Fruit fly (Drosophila melanogaster): ENCODE data around the gene CG4887.

CG4887 gene

dm6 chr2L:1185642-1186497 is 13.1 kb downstream of the CG4887 start, which contains the start of gene CG5001:
Gene CG5001 (plus strand): TSS chr2L:1185757.
- peak; percentile 64 for TF ChIP-seq noc (tag; optimal IDR thresholded peaks at IDR 0.05)

dm6 chr2L:1199166-1199565 is 26.4 kb downstream of the CG4887 start, which contains the start of the genes CG5139 and CG43348:
Gene CG5139 (minus strand): TSS chr2L:1199266.
Gene CG43348 (plus strand): TSS chr2L:1199412.
- TF ChIP-seq noc (tag; optimal IDR thresholded peaks at IDR 0.05): no peak

- TF ChIP-seq noc (tag; optimal IDR thresholded peaks at IDR 0.05): no peak
Measured at dm6 chr2L:1199912-1200721, 27.3 kb downstream of the CG4887 start, which contains the start of the genes CG43349 and CG5011. Gene CG43349 (plus strand): TSS chr2L:1200205. Gene CG5011 (plus strand): TSS chr2L:1200671.

dm6 chr2L:1201396-1201837 is 28.6 kb downstream of the CG4887 start:
- no peak for TF ChIP-seq noc (tag; optimal IDR thresholded peaks at IDR 0.05)

dm6 chr2L:1202445-1202844 is 29.6 kb downstream of the CG4887 start:
- TF ChIP-seq noc (tag; optimal IDR thresholded peaks at IDR 0.05): no peak

- no peak for TF ChIP-seq noc (tag; optimal IDR thresholded peaks at IDR 0.05)
Measured at dm6 chr2L:1203915-1204314, 31.1 kb downstream of the CG4887 start, which contains the start of gene CG14342. Gene CG14342 (plus strand): TSS chr2L:1204215.

DNA sequence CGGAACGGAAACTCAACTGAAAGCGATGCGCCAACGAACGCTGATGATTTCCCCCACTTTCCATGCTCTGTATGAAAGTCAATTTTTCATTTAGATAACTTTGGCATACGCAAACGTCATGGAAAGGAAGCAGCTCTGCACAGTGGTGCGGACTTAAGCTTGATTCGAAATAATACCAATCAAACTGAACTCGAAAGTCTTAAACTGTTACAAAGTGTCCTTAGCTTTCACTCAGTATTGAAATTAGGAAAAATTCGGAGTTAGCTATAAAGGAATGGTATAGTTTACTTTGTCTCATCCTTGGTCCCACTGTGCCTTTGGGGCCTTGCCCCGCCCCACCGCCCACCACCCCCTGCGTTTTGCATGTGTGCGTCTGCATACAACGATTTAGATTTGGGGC is 34.6 kb downstream of the CG4887 start:
- TF ChIP-seq noc (tag; optimal IDR thresholded peaks at IDR 0.05): no peak

- no peak for TF ChIP-seq noc (tag; optimal IDR thresholded peaks at IDR 0.05)
Measured at dm6 chr2L:1211528-1211927, 38.7 kb downstream of the CG4887 start.

DNA sequence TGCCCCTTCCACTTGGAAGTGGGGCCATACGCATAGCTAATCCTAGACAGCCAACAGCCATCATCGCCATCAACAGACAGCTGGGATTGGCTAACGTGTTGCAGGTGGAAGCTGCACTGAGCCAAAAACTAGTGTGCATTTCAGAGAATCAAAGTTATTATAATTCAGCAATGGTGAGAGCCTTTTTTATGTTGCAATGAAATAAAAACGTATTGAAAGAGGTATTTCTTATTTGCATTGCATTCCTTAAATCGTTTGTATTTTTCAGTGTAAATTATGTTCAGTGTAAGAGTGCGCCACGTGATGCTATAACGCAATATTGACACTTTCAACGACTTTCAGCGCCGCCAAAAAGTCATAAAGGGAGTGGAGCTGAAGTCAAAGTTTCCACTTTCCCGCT is 40.8 kb downstream of the CG4887 start:
- TF ChIP-seq noc (tag; optimal IDR thresholded peaks at IDR 0.05): no peak

DNA sequence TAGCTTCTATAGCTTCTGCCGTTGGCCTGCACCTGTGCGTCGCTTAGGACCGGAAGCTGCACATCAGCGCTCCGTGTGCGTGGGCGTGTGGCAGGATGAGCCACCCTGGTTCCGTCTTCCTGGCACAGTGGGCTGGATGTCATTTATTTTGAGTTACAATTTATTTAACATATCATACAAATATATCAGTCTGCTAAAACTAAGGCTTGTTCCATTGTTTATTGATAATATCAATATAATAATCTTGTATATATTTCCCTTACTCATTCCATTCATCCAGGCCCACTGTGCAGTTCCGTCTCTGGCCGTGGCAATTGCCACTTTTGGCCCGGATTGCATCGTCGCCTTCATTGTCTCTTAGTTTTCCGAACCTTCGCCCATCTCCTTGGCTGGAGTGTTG is 41.7 kb downstream of the CG4887 start:
- TF ChIP-seq noc (tag; optimal IDR thresholded peaks at IDR 0.05): no peak

- no peak for TF ChIP-seq noc (tag; optimal IDR thresholded peaks at IDR 0.05)
Measured at dm6 chr2L:1217033-1217612, 44.3 kb downstream of the CG4887 start.

DNA sequence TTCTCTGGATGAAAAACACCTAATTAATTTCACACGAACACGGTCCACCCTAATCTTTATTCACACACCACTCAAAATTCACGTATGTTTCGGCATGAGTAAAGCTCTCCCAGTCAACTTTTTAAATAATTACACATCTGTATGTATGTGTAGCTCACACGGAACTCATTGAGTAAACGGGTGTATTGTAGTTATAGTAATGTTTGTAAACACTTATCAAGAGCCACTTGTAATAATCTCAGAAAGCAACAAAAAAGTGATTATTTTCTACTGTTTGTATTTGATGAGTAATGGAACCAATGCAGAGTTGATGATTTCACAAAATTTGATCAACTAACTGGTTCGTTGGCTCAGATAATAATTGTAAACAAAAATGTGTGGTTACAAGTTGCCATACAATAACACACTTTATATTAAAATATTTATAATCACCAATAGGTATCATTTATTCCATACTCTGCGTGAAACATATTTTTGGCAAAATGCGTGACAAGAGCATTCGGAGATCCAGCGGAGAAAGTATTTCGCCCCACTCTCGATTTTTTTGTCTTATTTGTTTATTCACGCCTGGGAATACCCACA is 45.2 kb downstream of the CG4887 start:
- peak; percentile 44 for TF ChIP-seq noc (tag; optimal IDR thresholded peaks at IDR 0.05)

- no peak for TF ChIP-seq noc (tag; optimal IDR thresholded peaks at IDR 0.05)
Measured at dm6 chr2L:1218475-1218874, 45.7 kb downstream of the CG4887 start.

dm6 chr2L:1218993-1219392 is 46.2 kb downstream of the CG4887 start, which contains the start of gene CG42329:
Gene CG42329 (plus strand): TSS chr2L:1219293.
- no peak for TF ChIP-seq noc (tag; optimal IDR thresholded peaks at IDR 0.05)
